Fruit fly (Drosophila melanogaster) whole organism, embryonic: Measurements from ENCODE around the gene CG11999.

Source experiments
- ATbp ChIP-seq: fragments of 200-800 bp; sonication (Bioruptor generic); optimal IDR thresholded peaks from 2 replicates; lab custom pipeline; 2017; ENCODE audit warnings: missing biosample characterization, mild to moderate bottlenecking, missing genetic modification characterization, missing genetic modification reagents
- CG10147 ChIP-seq: fragments of 200-800 bp; sonication (Bioruptor generic); optimal IDR thresholded peaks from 2 replicates; lab custom pipeline; 2019; ENCODE audit warnings: missing biosample characterization, mild to moderate bottlenecking, missing genetic modification characterization, moderate library complexity
- CG11247 ChIP-seq: fragments of 200-800 bp; sonication (Bioruptor generic); IDR thresholded peaks from 2 replicates; pipeline ENCODE4 v1.3.6; 2022; ENCODE audit warnings: missing biosample characterization, missing genetic modification characterization
- CG11723 ChIP-seq: fragments of 200-800 bp; sonication (Bioruptor generic); optimal IDR thresholded peaks from 2 replicates; lab custom pipeline; 2017; ENCODE audit warnings: missing biosample characterization, mild to moderate bottlenecking, missing genetic modification characterization
- CG13775 ChIP-seq: fragments of 200-800 bp; sonication (Bioruptor generic); optimal IDR thresholded peaks from 3 replicates; lab custom pipeline; 2017; ENCODE audit warnings: missing biosample characterization, mild to moderate bottlenecking, missing genetic modification characterization
- CG14014 ChIP-seq: fragments of 200-800 bp; sonication (Bioruptor generic); IDR thresholded peaks from 2 replicates; pipeline ENCODE4 v1.3.6; 2022; ENCODE audit warnings: missing biosample characterization, missing genetic modification characterization
- CG15011 ChIP-seq: fragments of 200-800 bp; sonication (Bioruptor generic); optimal IDR thresholded peaks from 3 replicates; lab custom pipeline; 2018; ENCODE audit warnings: missing biosample characterization, mild to moderate bottlenecking, missing genetic modification characterization
- CG15696 ChIP-seq: fragments of 200-800 bp; sonication (Bioruptor generic); optimal IDR thresholded peaks from 2 replicates; lab custom pipeline; 2019; ENCODE audit warnings: missing biosample characterization, mild to moderate bottlenecking, missing genetic modification characterization, moderate library complexity
- CG3281 ChIP-seq: fragments of 200-800 bp; sonication (Bioruptor generic); optimal IDR thresholded peaks from 3 replicates; lab custom pipeline; 2017; ENCODE audit warnings: missing biosample characterization, mild to moderate bottlenecking, missing genetic modification characterization
- CG3995 ChIP-seq: fragments of 200-800 bp; sonication (Bioruptor generic); optimal IDR thresholded peaks from 3 replicates; lab custom pipeline; 2016; ENCODE audit warnings: missing biosample characterization, missing genetic modification characterization
- CG5245 ChIP-seq: fragments of 200-800 bp; sonication (Bioruptor generic); optimal IDR thresholded peaks from 3 replicates; lab custom pipeline; 2016; ENCODE audit warnings: missing biosample characterization, missing genetic modification characterization
- CG6683 ChIP-seq: fragments of 200-800 bp; sonication (Bioruptor generic); optimal IDR thresholded peaks from 2 replicates; lab custom pipeline; 2017; ENCODE audit warnings: missing biosample characterization, mild to moderate bottlenecking, missing genetic modification characterization, missing genetic modification reagents
- CG6813 ChIP-seq: fragments of 200-800 bp; sonication (Bioruptor generic); optimal IDR thresholded peaks from 2 replicates; lab custom pipeline; 2017; ENCODE audit warnings: missing biosample characterization, missing genetic modification characterization, mild to moderate bottlenecking, moderate library complexity, missing genetic modification reagents
- CG6854 ChIP-seq: fragments of 200-800 bp; sonication (Bioruptor generic); optimal IDR thresholded peaks from 3 replicates; lab custom pipeline; 2017; ENCODE audit warnings: missing biosample characterization, mild to moderate bottlenecking, missing genetic modification characterization
- CG7839 ChIP-seq: fragments of 200-800 bp; sonication (Bioruptor generic); optimal IDR thresholded peaks from 3 replicates; lab custom pipeline; 2018; ENCODE audit warnings: missing biosample characterization, mild to moderate bottlenecking, missing genetic modification characterization, moderate library complexity
- CG8924 ChIP-seq: fragments of 200-800 bp; optimal IDR thresholded peaks from 3 replicates; lab custom pipeline; 2019; ENCODE audit warnings: missing biosample characterization, mild to moderate bottlenecking, missing genetic modification characterization, moderate library complexity
- CG8944 ChIP-seq: fragments of 200-800 bp; sonication (Bioruptor generic); optimal IDR thresholded peaks from 3 replicates; lab custom pipeline; 2016; ENCODE audit warnings: missing biosample characterization, missing genetic modification characterization
- CG9609 ChIP-seq: fragments of 200-800 bp; sonication (Bioruptor generic); optimal IDR thresholded peaks from 3 replicates; lab custom pipeline; 2016; ENCODE audit warnings: missing biosample characterization, missing genetic modification characterization
- CG9817 ChIP-seq: fragments of 200-800 bp; sonication (Bioruptor generic); optimal IDR thresholded peaks from 2 replicates; lab custom pipeline; 2018; ENCODE audit warnings: missing biosample characterization, mild to moderate bottlenecking, missing genetic modification characterization, moderate library complexity
- Eip74EF ChIP-seq, 2 experiments: fragments of 200-800 bp in 1 of 2; fragments of >200 bp in 1 of 2; sonication (Bioruptor generic) in 1 of 2; optimal IDR thresholded peaks; 2 replicates each; lab custom pipeline; 2017 to 2019; ENCODE audit warnings: missing biosample characterization in 2 of 2, missing genetic modification characterization in 2 of 2, mild to moderate bottlenecking in 1 of 2, moderate library complexity in 1 of 2
- Fer2 ChIP-seq: fragments of 200-800 bp; sonication (Bioruptor generic); optimal IDR thresholded peaks from 2 replicates; lab custom pipeline; 2018; ENCODE audit warnings: missing biosample characterization, mild to moderate bottlenecking, missing genetic modification characterization, moderate library complexity
- HLH4C ChIP-seq: fragments of 200-800 bp; sonication (Bioruptor generic); IDR thresholded peaks from 3 replicates; pipeline ENCODE4 v1.3.6; 2022; ENCODE audit warnings: missing biosample characterization, missing genetic modification characterization; ENCODE audit not compliant: partially characterized antibody
- HLHmδ ChIP-seq: fragments of 200-800 bp; sonication (Bioruptor generic); optimal IDR thresholded peaks from 2 replicates; lab custom pipeline; 2018; ENCODE audit warnings: missing biosample characterization, mild to moderate bottlenecking, missing genetic modification characterization, moderate library complexity
- Mad ChIP-seq: fragments of 200-800 bp; sonication (Bioruptor generic); optimal IDR thresholded peaks from 2 replicates; lab custom pipeline; 2016; ENCODE audit warnings: missing biosample characterization, missing genetic modification characterization
- Sox100B ChIP-seq: fragments of 200-800 bp; sonication (Bioruptor generic); optimal IDR thresholded peaks from 3 replicates; lab custom pipeline; 2018; ENCODE audit warnings: missing biosample characterization, mild to moderate bottlenecking, missing genetic modification characterization
- TFAM ChIP-seq: fragments of 200-800 bp; sonication (Bioruptor generic); optimal IDR thresholded peaks from 2 replicates; lab custom pipeline; 2017; ENCODE audit warnings: missing biosample characterization, missing genetic modification characterization, inconsistent platforms
- Usf ChIP-seq: fragments of 200-800 bp; sonication (Bioruptor generic); optimal IDR thresholded peaks from 2 replicates; lab custom pipeline; 2017; ENCODE audit warnings: missing genotype, missing biosample characterization, missing genetic modification characterization
- caup ChIP-seq: fragments of 200-800 bp; sonication (Bioruptor generic); optimal IDR thresholded peaks from 3 replicates; lab custom pipeline; 2017; ENCODE audit warnings: missing biosample characterization, mild to moderate bottlenecking, missing genetic modification characterization, moderate library complexity; ENCODE audit not compliant: severe bottlenecking
- corto ChIP-seq: fragments of 200-800 bp; sonication (Bioruptor generic); optimal IDR thresholded peaks from 2 replicates; lab custom pipeline; 2016; ENCODE audit warnings: missing biosample characterization, mild to moderate bottlenecking, missing genetic modification characterization, moderate library complexity
- exex ChIP-seq: fragments of 200-800 bp; sonication (Bioruptor generic); optimal IDR thresholded peaks from 4 replicates; lab custom pipeline; 2018; ENCODE audit warnings: missing biosample characterization, mild to moderate bottlenecking, missing genetic modification characterization, moderate library complexity
- fd102C ChIP-seq: fragments of 200-800 bp; sonication (Bioruptor generic); optimal IDR thresholded peaks from 2 replicates; lab custom pipeline; 2018; ENCODE audit warnings: missing biosample characterization, mild to moderate bottlenecking, missing genetic modification characterization, moderate library complexity
- grau ChIP-seq: fragments of 200-800 bp; optimal IDR thresholded peaks from 3 replicates; lab custom pipeline; 2019; ENCODE audit warnings: missing biosample characterization, mild to moderate bottlenecking, missing genetic modification characterization, moderate library complexity
- gt ChIP-seq: fragments of 200-800 bp; sonication (Bioruptor generic); IDR thresholded peaks from 2 replicates; pipeline ENCODE4 v1.3.6; 2022; ENCODE audit warnings: missing biosample characterization, missing genetic modification characterization
- ham ChIP-seq: fragments of 200-800 bp; sonication (Bioruptor generic); IDR thresholded peaks from 2 replicates; pipeline ENCODE4 v1.3.6; 2022; ENCODE audit warnings: missing biosample characterization, missing genetic modification characterization
- her ChIP-seq: fragments of 200-800 bp; sonication (Bioruptor generic); optimal IDR thresholded peaks from 2 replicates; lab custom pipeline; 2016; ENCODE audit warnings: missing biosample characterization, missing genetic modification characterization
- nerfin-1 ChIP-seq: fragments of 200-800 bp; sonication (Bioruptor generic); optimal IDR thresholded peaks from 3 replicates; lab custom pipeline; 2019; ENCODE audit warnings: missing biosample characterization, mild to moderate bottlenecking, missing genetic modification characterization, moderate library complexity
- pita ChIP-seq: fragments of 200-800 bp; sonication (Bioruptor generic); optimal IDR thresholded peaks from 2 replicates; lab custom pipeline; 2017; ENCODE audit warnings: missing biosample characterization, mild to moderate bottlenecking, missing genetic modification characterization
- sisA ChIP-seq: fragments of 200-800 bp; sonication (Bioruptor generic); IDR thresholded peaks from 2 replicates; pipeline ENCODE4 v1.3.6; 2022; ENCODE audit warnings: missing biosample characterization, missing genetic modification characterization
- ssp ChIP-seq: fragments of 200-800 bp; sonication (Bioruptor generic); IDR thresholded peaks from 2 replicates; pipeline ENCODE4 v1.3.6; 2022; ENCODE audit warnings: missing biosample characterization, missing genetic modification characterization
- stc ChIP-seq: fragments of 200-800 bp; sonication (Bioruptor generic); IDR thresholded peaks from 2 replicates; pipeline ENCODE4 v1.3.6; 2022; ENCODE audit warnings: missing biosample characterization, missing genetic modification characterization
- stwl ChIP-seq: fragments of 200-800 bp; sonication (Bioruptor generic); optimal IDR thresholded peaks from 3 replicates; lab custom pipeline; 2018; ENCODE audit warnings: missing biosample characterization, mild to moderate bottlenecking, missing genetic modification characterization, moderate library complexity
- tgo ChIP-seq: fragments of 200-800 bp; sonication (Bioruptor generic); IDR thresholded peaks from 3 replicates; pipeline ENCODE4 v1.3.6; 2022; ENCODE audit warnings: missing biosample characterization, missing genetic modification characterization
- tin ChIP-seq: fragments of 200-800 bp; sonication (Bioruptor generic); optimal IDR thresholded peaks from 3 replicates; lab custom pipeline; 2016; ENCODE audit warnings: missing biosample characterization, missing genetic modification characterization
- vfl ChIP-seq: fragments of 200-800 bp; sonication (Bioruptor generic); optimal IDR thresholded peaks from 2 replicates; lab custom pipeline; 2016; ENCODE audit warnings: missing biosample characterization, missing genetic modification characterization
- zf30C ChIP-seq: fragments of 200-800 bp; sonication (Bioruptor generic); optimal IDR thresholded peaks from 3 replicates; lab custom pipeline; 2018; ENCODE audit warnings: missing biosample characterization, mild to moderate bottlenecking, missing genetic modification characterization

CG11999 gene

DNA sequence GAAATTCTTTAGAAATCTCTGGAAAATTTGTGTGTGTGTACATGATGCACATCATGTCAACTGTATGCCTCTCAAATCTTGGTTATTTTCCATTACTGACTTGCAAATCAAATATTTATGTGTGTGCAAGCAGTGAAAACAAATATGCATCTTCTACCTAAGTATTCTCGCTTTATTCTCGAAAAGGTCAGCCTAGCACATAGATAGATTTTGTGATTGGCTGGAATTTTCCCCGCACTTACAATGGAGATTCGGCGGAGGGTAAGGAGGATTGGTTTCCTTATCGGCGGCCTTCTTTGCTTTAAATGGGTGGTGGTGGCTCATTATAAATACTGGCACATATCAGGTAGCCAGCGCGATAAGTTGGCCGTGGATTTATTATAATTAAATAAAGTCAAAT, 26.6 kb downstream of the CG11999 start (continued):
- TF ChIP-seq CG9817 (tag; lab: Kevin White, UChicago): no peak
- TF ChIP-seq ssp (GFP tag; lab: Robert Waterston, UW): no peak
- TF ChIP-seq CG9609 (GFP tag; lab: Kevin White, UChicago): no peak
- no peak for TF ChIP-seq CG14014
- TF ChIP-seq CG13775 (GFP tag; lab: Kevin White, UChicago): no peak
- TF ChIP-seq CG6854 (GFP tag; lab: Kevin White, UChicago): no peak
- no peak for TF ChIP-seq Usf
- peak; percentile 78 for TF ChIP-seq CG15696 (tag; lab: Kevin White, UChicago)
- TF ChIP-seq HLHmδ (GFP tag; lab: Kevin White, UChicago): peak; percentile 2
- TF ChIP-seq Fer2 (tag; lab: Kevin White, UChicago): no peak
- no peak for TF ChIP-seq Sox100B
- TF ChIP-seq HLH4C (GFP tag; lab: Robert Waterston, UW): no peak
- TF ChIP-seq her (GFP tag; lab: Kevin White, UChicago): no peak
- peak; percentile 11 for TF ChIP-seq CG8924 (tag; lab: Kevin White, UChicago)
- no peak for TF ChIP-seq CG5245 (GFP tag; lab: Kevin White, UChicago)
- no peak for TF ChIP-seq CG15011
- TF ChIP-seq fd102C (GFP tag; lab: Kevin White, UChicago): peak; percentile 85
- TF ChIP-seq gt (GFP tag; lab: Robert Waterston, UW): no peak
- TF ChIP-seq ham (GFP tag; lab: Robert Waterston, UW): no peak
- no peak for TF ChIP-seq zf30C
- TF ChIP-seq CG8944 (GFP tag; lab: Kevin White, UChicago): no peak
- TF ChIP-seq stwl (tag; lab: Kevin White, UChicago): no peak
- TF ChIP-seq tin (GFP tag; lab: Kevin White, UChicago): no peak
- no peak for TF ChIP-seq stc
- no peak for TF ChIP-seq corto
- peak; percentile 42 for TF ChIP-seq exex (tag; lab: Kevin White, UChicago)
- TF ChIP-seq TFAM (GFP tag; lab: Kevin White, UChicago): no peak
- TF ChIP-seq CG6813 (GFP tag; lab: Kevin White, UChicago): peak; percentile 23
- TF ChIP-seq CG3281: no peak
- no peak for TF ChIP-seq CG3995 (GFP tag; lab: Kevin White, UChicago)
- no peak for TF ChIP-seq CG11247 (GFP tag; lab: Robert Waterston, UW)
- no peak for TF ChIP-seq CG6683 (GFP tag; lab: Kevin White, UChicago)
- TF ChIP-seq nerfin-1 (tag; lab: Kevin White, UChicago): no peak
- TF ChIP-seq CG7839 (tag; lab: Kevin White, UChicago): no peak
- TF ChIP-seq sisA (GFP tag; lab: Robert Waterston, UW): no peak
- TF ChIP-seq tgo: no peak
- no peak for TF ChIP-seq Eip74EF (GFP tag; optimal IDR thresholded peaks at IDR 0.05; lab: Kevin White, UChicago)
- TF ChIP-seq ATbp (GFP tag; lab: Kevin White, UChicago): peak; percentile 37
- TF ChIP-seq vfl: no peak
- no peak for TF ChIP-seq caup (GFP tag; lab: Kevin White, UChicago)
- TF ChIP-seq CG11723 (GFP tag; lab: Kevin White, UChicago): no peak
- TF ChIP-seq Mad (GFP tag; lab: Kevin White, UChicago): no peak
- TF ChIP-seq CG10147 (GFP tag; lab: Kevin White, UChicago): no peak
- TF ChIP-seq grau (tag; lab: Kevin White, UChicago): no peak
- TF ChIP-seq pita (GFP tag; lab: Kevin White, UChicago): no peak
